Fruit fly (Drosophila melanogaster) whole organism, prepupa: ENCODE measurements around the gene CG33648.

Experiments
- CG10631 ChIP-seq: fragments of 200-800 bp; sonication (Bioruptor generic); optimal IDR thresholded peaks from 2 replicates; lab custom pipeline; 2016; ENCODE audit warnings: missing biosample characterization, missing genetic modification characterization
- CG10669 ChIP-seq: fragments of 200-800 bp; sonication (Bioruptor generic); optimal IDR thresholded peaks from 3 replicates; lab custom pipeline; 2018; ENCODE audit warnings: missing biosample characterization, mild to moderate bottlenecking, missing genetic modification characterization, moderate library complexity
- CG11762 ChIP-seq: fragments of 200-800 bp; sonication (Bioruptor generic); optimal IDR thresholded peaks from 3 replicates; lab custom pipeline; 2016; ENCODE audit warnings: missing biosample characterization, missing genetic modification characterization; ENCODE audit not compliant: insufficient read depth
- CG15336 ChIP-seq: fragments of 200-800 bp; sonication (Bioruptor generic); IDR thresholded peaks from 2 replicates; pipeline ENCODE4 v1.3.6; 2022; ENCODE audit warnings: missing biosample characterization, missing genetic modification characterization
- CG1621 ChIP-seq: fragments of 200-800 bp; sonication (Bioruptor generic); optimal IDR thresholded peaks from 3 replicates; lab custom pipeline; 2018; ENCODE audit warnings: missing biosample characterization, mild to moderate bottlenecking, missing genetic modification characterization
- CG16779 ChIP-seq: fragments of 200-800 bp; sonication (Bioruptor generic); optimal IDR thresholded peaks from 3 replicates; lab custom pipeline; 2017; ENCODE audit warnings: missing biosample characterization, mild to moderate bottlenecking, missing genetic modification characterization
- CG3032 ChIP-seq: fragments of 200-800 bp; optimal IDR thresholded peaks from 2 replicates; lab custom pipeline; 2019; ENCODE audit warnings: missing biosample characterization, mild to moderate bottlenecking, missing genetic modification characterization, moderate library complexity
- CG31627 ChIP-seq: fragments of 200-800 bp; sonication (Bioruptor generic); optimal IDR thresholded peaks from 3 replicates; lab custom pipeline; 2016; ENCODE audit warnings: missing biosample characterization, missing genetic modification characterization
- CG3919 ChIP-seq: fragments of 200-800 bp; sonication (Bioruptor generic); optimal IDR thresholded peaks from 3 replicates; lab custom pipeline; 2016; ENCODE audit warnings: missing biosample characterization, missing genetic modification characterization
- CG4318 ChIP-seq: fragments of 200-800 bp; sonication (Bioruptor generic); optimal IDR thresholded peaks from 3 replicates; lab custom pipeline; 2017; ENCODE audit warnings: missing biosample characterization, mild to moderate bottlenecking, missing genetic modification characterization
- CG6163 ChIP-seq: fragments of 200-800 bp; sonication (Bioruptor generic); IDR thresholded peaks from 3 replicates; pipeline ENCODE4 v1.3.6; 2022; ENCODE audit warnings: missing biosample characterization, missing genetic modification characterization
- CG6276 ChIP-seq: fragments of 200-800 bp; sonication (Bioruptor generic); optimal IDR thresholded peaks from 2 replicates; lab custom pipeline; 2017; ENCODE audit warnings: missing biosample characterization, mild to moderate bottlenecking, missing genetic modification characterization
- CG6808 ChIP-seq: fragments of 200-800 bp; sonication (Bioruptor generic); optimal IDR thresholded peaks from 3 replicates; lab custom pipeline; 2017; ENCODE audit warnings: missing biosample characterization, missing genetic modification characterization, mild to moderate bottlenecking, moderate library complexity, missing genetic modification reagents
- CG7368 ChIP-seq: fragments of 200-800 bp; sonication (Bioruptor generic); optimal IDR thresholded peaks from 3 replicates; lab custom pipeline; 2016; ENCODE audit warnings: missing biosample characterization, missing genetic modification characterization
- CG8119 ChIP-seq: fragments of 200-800 bp; sonication (Bioruptor generic); IDR thresholded peaks from 3 replicates; pipeline ENCODE4 v1.3.6; 2022; ENCODE audit warnings: missing biosample characterization, missing genetic modification characterization
- CG8319 ChIP-seq: fragments of 200-800 bp; sonication (Bioruptor generic); optimal IDR thresholded peaks from 3 replicates; lab custom pipeline; 2016; ENCODE audit warnings: missing biosample characterization, missing genetic modification characterization
- CG8632 ChIP-seq: fragments of 200-800 bp; sonication (Bioruptor generic); optimal IDR thresholded peaks from 3 replicates; lab custom pipeline; 2016; ENCODE audit warnings: missing biosample characterization, missing genetic modification characterization
- CG9139 ChIP-seq: fragments of 200-800 bp; sonication (Bioruptor generic); optimal IDR thresholded peaks from 3 replicates; lab custom pipeline; 2017; ENCODE audit warnings: missing biosample characterization, mild to moderate bottlenecking, missing genetic modification characterization
- Eip78C ChIP-seq: fragments of 200-800 bp; sonication (Bioruptor generic); peaks from one replicate; lab custom pipeline; 2016; ENCODE audit warnings: missing biosample characterization, missing genetic modification characterization
- Ets21C ChIP-seq: fragments of 200-800 bp; sonication (Bioruptor generic); optimal IDR thresholded peaks from 3 replicates; lab custom pipeline; 2016; ENCODE audit warnings: missing biosample characterization, missing genetic modification characterization
- Ets96B ChIP-seq: fragments of 200-800 bp; optimal IDR thresholded peaks from 2 replicates; lab custom pipeline; 2019; ENCODE audit warnings: missing biosample characterization, mild to moderate bottlenecking, missing genetic modification characterization, moderate library complexity
- Hr39 ChIP-seq: fragments of 200-800 bp; sonication (Bioruptor generic); optimal IDR thresholded peaks from 2 replicates; lab custom pipeline; 2016; ENCODE audit warnings: missing biosample characterization, missing genetic modification characterization
- Hr4 ChIP-seq: fragments of 200-800 bp; sonication (Bioruptor generic); optimal IDR thresholded peaks from 3 replicates; lab custom pipeline; 2016; ENCODE audit warnings: missing biosample characterization, missing genetic modification characterization
- Lpt ChIP-seq: fragments of 200-800 bp; sonication (Bioruptor generic); optimal IDR thresholded peaks from 3 replicates; lab custom pipeline; 2016; ENCODE audit warnings: missing biosample characterization, missing genetic modification characterization
- OdsH ChIP-seq: fragments of 200-800 bp; sonication (Bioruptor generic); optimal IDR thresholded peaks from 3 replicates; lab custom pipeline; 2016; ENCODE audit warnings: missing biosample characterization, missing genetic modification characterization
- Smox ChIP-seq: fragments of 200-800 bp; sonication (Bioruptor generic); optimal IDR thresholded peaks from 3 replicates; lab custom pipeline; 2016; ENCODE audit warnings: missing biosample characterization, missing genetic modification characterization
- Sox102F ChIP-seq: fragments of 200-800 bp; sonication (Bioruptor generic); optimal IDR thresholded peaks from 2 replicates; lab custom pipeline; 2016; ENCODE audit warnings: missing biosample characterization, mild to moderate bottlenecking, missing genetic modification characterization
- Sox14 ChIP-seq: fragments of 200-800 bp; sonication (Bioruptor generic); optimal IDR thresholded peaks from 3 replicates; lab custom pipeline; 2016; ENCODE audit warnings: missing biosample characterization, missing genetic modification characterization
- Sox15 ChIP-seq: fragments of 200-800 bp; sonication (Bioruptor generic); optimal IDR thresholded peaks from 3 replicates; lab custom pipeline; 2016; ENCODE audit warnings: missing biosample characterization, missing genetic modification characterization
- achi ChIP-seq: fragments of 200-800 bp; sonication (Bioruptor generic); optimal IDR thresholded peaks from 3 replicates; lab custom pipeline; 2016; ENCODE audit warnings: missing biosample characterization, missing genetic modification characterization
- acj6 ChIP-seq: fragments of 200-800 bp; sonication (Bioruptor generic); optimal IDR thresholded peaks from 3 replicates; lab custom pipeline; 2016; ENCODE audit warnings: missing biosample characterization, missing genetic modification characterization
- cyc ChIP-seq: fragments of 200-800 bp; sonication (Bioruptor generic); optimal IDR thresholded peaks from 3 replicates; lab custom pipeline; 2016; ENCODE audit warnings: missing biosample characterization, missing genetic modification characterization
- dac ChIP-seq: fragments of 200-800 bp; sonication (Bioruptor generic); optimal IDR thresholded peaks from 2 replicates; lab custom pipeline; 2017; ENCODE audit warnings: missing biosample characterization, mild to moderate bottlenecking, missing genetic modification characterization
- dsx ChIP-seq: fragments of 200-800 bp; optimal IDR thresholded peaks from 3 replicates; lab custom pipeline; 2019; ENCODE audit warnings: missing biosample characterization, mild to moderate bottlenecking, missing genetic modification characterization, moderate library complexity; ENCODE audit not compliant: poor library complexity, severe bottlenecking
- esn ChIP-seq: fragments of 200-800 bp; sonication (Bioruptor generic); optimal IDR thresholded peaks from 2 replicates; lab custom pipeline; 2016; ENCODE audit warnings: missing biosample characterization, mild to moderate bottlenecking, missing genetic modification characterization, moderate library complexity
- fd59A ChIP-seq: fragments of 200-800 bp; sonication (Bioruptor generic); optimal IDR thresholded peaks from 2 replicates; lab custom pipeline; 2017; ENCODE audit warnings: missing biosample characterization, mild to moderate bottlenecking, missing genetic modification characterization, missing genetic modification reagents
- fkh ChIP-seq: fragments of 200-800 bp; sonication (Bioruptor generic); optimal IDR thresholded peaks from 3 replicates; lab custom pipeline; 2017; ENCODE audit warnings: missing biosample characterization, mild to moderate bottlenecking, missing genetic modification characterization, moderate library complexity
- lz ChIP-seq: fragments of 200-800 bp; sonication (Bioruptor generic); optimal IDR thresholded peaks from 3 replicates; lab custom pipeline; 2016; ENCODE audit warnings: missing biosample characterization, missing genetic modification characterization
- pdm3 ChIP-seq: fragments of 200-800 bp; sonication (Bioruptor generic); optimal IDR thresholded peaks from 3 replicates; lab custom pipeline; 2016; ENCODE audit warnings: missing biosample characterization, missing genetic modification characterization
- salr ChIP-seq, 2 experiments: fragments of 200-800 bp; sonication (Bioruptor generic); optimal IDR thresholded peaks; 3 replicates each; lab custom pipeline; 2016 to 2018; ENCODE audit warnings: missing biosample characterization in 2 of 2, missing genetic modification characterization in 2 of 2, mild to moderate bottlenecking in 1 of 2
- spab ChIP-seq: fragments of 200-800 bp; sonication (Bioruptor generic); optimal IDR thresholded peaks from 2 replicates; lab custom pipeline; 2017; ENCODE audit warnings: missing biosample characterization, mild to moderate bottlenecking, missing genetic modification characterization, missing genetic modification reagents
- ss ChIP-seq, 2 experiments: fragments of 200-800 bp; sonication (Bioruptor generic); optimal IDR thresholded peaks; 2 replicates in 1 of 2; 3 replicates in 1 of 2; lab custom pipeline; 2017 to 2018; ENCODE audit warnings: mild to moderate bottlenecking in 2 of 2, missing biosample characterization in 2 of 2, missing genetic modification characterization in 2 of 2, moderate library complexity in 1 of 2
- svp ChIP-seq: fragments of 200-800 bp; sonication (Bioruptor generic); peaks from one replicate; lab custom pipeline; 2016; ENCODE audit warnings: missing biosample characterization, missing genetic modification characterization
- topi ChIP-seq: fragments of 200-800 bp; sonication (Bioruptor generic); optimal IDR thresholded peaks from 3 replicates; lab custom pipeline; 2016; ENCODE audit warnings: missing biosample characterization, missing genetic modification characterization
- vri ChIP-seq: fragments of 200-800 bp; sonication (Bioruptor generic); optimal IDR thresholded peaks from 3 replicates; lab custom pipeline; 2016; ENCODE audit warnings: missing biosample characterization, mild to moderate bottlenecking, missing genetic modification characterization

CG33648 gene

dm6 chr2L:14499497-14499896, 24.6 kb upstream of the CG33648 start (continued):
- TF ChIP-seq Lpt = no peak
- TF ChIP-seq Hr39 (GFP tag; lab: Kevin White, UChicago) = no peak
- no peak for TF ChIP-seq CG1621
- no peak for TF ChIP-seq Sox15 (GFP tag; lab: Kevin White, UChicago)
- no peak for TF ChIP-seq pdm3 (GFP tag; lab: Kevin White, UChicago)
- no peak for TF ChIP-seq Eip78C (GFP tag; lab: Kevin White, UChicago)
- peak in 1 of 2 experiments; percentile 2 for TF ChIP-seq salr (GFP tag; optimal IDR thresholded peaks at IDR 0.05; lab: Kevin White, UChicago)

- peak; percentile 8 for TF ChIP-seq Sox102F
- no peak for TF ChIP-seq CG9139 (GFP tag; lab: Kevin White, UChicago)
- TF ChIP-seq Sox14 (GFP tag; lab: Kevin White, UChicago) = peak; percentile 6
- TF ChIP-seq CG10669 (GFP tag; lab: Kevin White, UChicago) = peak; percentile 20
- TF ChIP-seq Lpt = no peak
- no peak for TF ChIP-seq CG16779 (tag; lab: Kevin White, UChicago)
- TF ChIP-seq dac = no peak
- TF ChIP-seq ss (GFP tag; optimal IDR thresholded peaks at IDR 0.05; lab: Kevin White, UChicago) = peak in 1 of 2 experiments; percentile 8
- TF ChIP-seq CG11762 (GFP tag; lab: Kevin White, UChicago) = no peak
- TF ChIP-seq CG31627 (GFP tag; lab: Kevin White, UChicago) = peak; percentile 44
- TF ChIP-seq salr (GFP tag; optimal IDR thresholded peaks at IDR 0.05; lab: Kevin White, UChicago) = no peak
- no peak for TF ChIP-seq Hr4 (GFP tag; lab: Kevin White, UChicago)
- no peak for TF ChIP-seq CG8319 (GFP tag; lab: Kevin White, UChicago)
- peak; percentile 17 for TF ChIP-seq Smox (GFP tag; lab: Kevin White, UChicago)
- TF ChIP-seq OdsH (GFP tag; lab: Kevin White, UChicago) = peak; percentile 23
- TF ChIP-seq Sox15 (GFP tag; lab: Kevin White, UChicago) = no peak
- TF ChIP-seq CG8119 (GFP tag; lab: Robert Waterston, UW) = no peak
- no peak for TF ChIP-seq CG1621
- peak; percentile 20 for TF ChIP-seq CG10631 (GFP tag; lab: Kevin White, UChicago)
- TF ChIP-seq lz (GFP tag; lab: Kevin White, UChicago) = peak; percentile 7
- TF ChIP-seq CG8632 (GFP tag; lab: Kevin White, UChicago) = peak; percentile 49
- TF ChIP-seq achi (GFP tag; lab: Kevin White, UChicago) = peak; percentile 33
- peak; percentile 25 for TF ChIP-seq dsx (GFP tag; lab: Kevin White, UChicago)
- TF ChIP-seq CG6163 (GFP tag; lab: Robert Waterston, UW) = 0 out of 3 replicates have a peak, but pooled peaks have one; percentile 21
- TF ChIP-seq Ets21C = no peak
- peak; percentile 5 for TF ChIP-seq CG3032 (tag; lab: Kevin White, UChicago)
- no peak for TF ChIP-seq cyc
- TF ChIP-seq Eip78C (GFP tag; lab: Kevin White, UChicago) = peak; percentile 56
- no peak for TF ChIP-seq topi (GFP tag; lab: Kevin White, UChicago)
- no peak for TF ChIP-seq fkh (GFP tag; lab: Kevin White, UChicago)
- peak; percentile 18 for TF ChIP-seq vri (GFP tag; lab: Kevin White, UChicago)
- peak; percentile 49 for TF ChIP-seq esn (GFP tag; lab: Kevin White, UChicago)
- peak; percentile 2 for TF ChIP-seq CG6808 (GFP tag; lab: Kevin White, UChicago)
- TF ChIP-seq spab (GFP tag; lab: Kevin White, UChicago) = peak; percentile 13
- no peak for TF ChIP-seq CG6276
- TF ChIP-seq CG4318 (GFP tag; lab: Kevin White, UChicago) = no peak
- no peak for TF ChIP-seq CG7368
- TF ChIP-seq Hr39 (GFP tag; lab: Kevin White, UChicago) = peak; percentile 1
- TF ChIP-seq CG15336 = no peak
- peak; percentile 23 for TF ChIP-seq Ets96B
- no peak for TF ChIP-seq svp (GFP tag; lab: Kevin White, UChicago)
- no peak for TF ChIP-seq fd59A (GFP tag; lab: Kevin White, UChicago)
- TF ChIP-seq acj6 (GFP tag; lab: Kevin White, UChicago) = peak; percentile 17
- peak; percentile 32 for TF ChIP-seq pdm3 (GFP tag; lab: Kevin White, UChicago)
- TF ChIP-seq CG3919 (GFP tag; lab: Kevin White, UChicago) = no peak
Measured at dm6 chr2L:14500383-14500782, 23.7 kb upstream of the CG33648 start.
